Fruit fly (Drosophila melanogaster) whole organism, adult: ENCODE measurements around the gene nonA-l.
A peak's percentile ranks its signal among the peaks of the same experiment; 100 is the strongest.

Experiments used
- CG11617 ChIP-seq: fragments of 200-800 bp; sonication (Bioruptor generic); optimal IDR thresholded peaks from 2 replicates; lab custom pipeline; 2017; ENCODE audit warnings: mild to moderate bottlenecking, missing biosample characterization, missing genetic modification reagents, missing genetic modification characterization
- CG12768 ChIP-seq: fragments of 200-800 bp; sonication (Bioruptor generic); optimal IDR thresholded peaks from 2 replicates; lab custom pipeline; 2017; ENCODE audit warnings: missing biosample characterization, missing genetic modification characterization, mild to moderate bottlenecking, moderate library complexity, missing genetic modification reagents
- CG14711 ChIP-seq: fragments of 200-800 bp; sonication (Bioruptor generic); optimal IDR thresholded peaks from 2 replicates; lab custom pipeline; 2018; ENCODE audit warnings: missing biosample characterization, mild to moderate bottlenecking, missing genetic modification characterization, moderate library complexity
- CG1620 ChIP-seq: fragments of 200-800 bp; sonication (Bioruptor generic); optimal IDR thresholded peaks from 2 replicates; lab custom pipeline; 2016; ENCODE audit warnings: missing biosample characterization, missing genetic modification characterization
- CG33017 ChIP-seq: fragments of 200-800 bp; sonication (Bioruptor generic); optimal IDR thresholded peaks from 2 replicates; lab custom pipeline; 2018; ENCODE audit warnings: missing biosample characterization, mild to moderate bottlenecking, missing genetic modification characterization, moderate library complexity
- CG5204 ChIP-seq: fragments of 200-800 bp; sonication (Bioruptor generic); optimal IDR thresholded peaks from 2 replicates; lab custom pipeline; 2016; ENCODE audit warnings: missing biosample characterization, missing genetic modification characterization
- CG7045 ChIP-seq: fragments of 200-800 bp; sonication (Bioruptor generic); optimal IDR thresholded peaks from 2 replicates; lab custom pipeline; 2017; ENCODE audit warnings: missing biosample characterization, mild to moderate bottlenecking, missing genetic modification characterization
- CG7101 ChIP-seq: fragments of 200-800 bp; sonication (Bioruptor generic); optimal IDR thresholded peaks from 2 replicates; lab custom pipeline; 2018; ENCODE audit warnings: missing biosample characterization, mild to moderate bottlenecking, missing genetic modification characterization, moderate library complexity
- Clk ChIP-seq: fragments of 200-800 bp; sonication (Bioruptor generic); optimal IDR thresholded peaks from 2 replicates; lab custom pipeline; 2017; ENCODE audit warnings: missing biosample characterization, missing genetic modification characterization
- Crg-1 ChIP-seq: fragments of 200-800 bp; sonication (Bioruptor generic); optimal IDR thresholded peaks from 2 replicates; lab custom pipeline; 2016; ENCODE audit warnings: missing biosample characterization, missing genetic modification characterization
- Hr96 ChIP-seq: fragments of 200-800 bp; sonication (Bioruptor generic); optimal IDR thresholded peaks from 2 replicates; lab custom pipeline; 2016; ENCODE audit warnings: missing biosample characterization, missing genetic modification characterization
- Mnt ChIP-seq: fragments of 200-800 bp; sonication (Bioruptor generic); optimal IDR thresholded peaks from 2 replicates; lab custom pipeline; 2016; ENCODE audit warnings: missing biosample characterization, mild to moderate bottlenecking, missing genetic modification characterization
- bab1 ChIP-seq: fragments of 200-800 bp; sonication (Bioruptor generic); optimal IDR thresholded peaks from 3 replicates; lab custom pipeline; 2019; ENCODE audit warnings: missing biosample characterization, mild to moderate bottlenecking, missing genetic modification characterization, moderate library complexity
- cic ChIP-seq: fragments of 200-800 bp; sonication (Bioruptor generic); optimal IDR thresholded peaks from 2 replicates; lab custom pipeline; 2017; ENCODE audit warnings: missing biosample characterization, mild to moderate bottlenecking, missing genetic modification characterization, moderate library complexity
- cnc ChIP-seq, 2 experiments: fragments of >200 bp; optimal IDR thresholded peaks; 2 replicates each; lab custom pipeline; 2017
- kay ChIP-seq: fragments of 200-800 bp; sonication (Bioruptor generic); peaks from one replicate; lab custom pipeline; 2016; ENCODE audit warnings: missing biosample characterization, missing genetic modification characterization, borderline replicate concordance
- ovo ChIP-seq: fragments of 200-800 bp; sonication (Bioruptor generic); optimal IDR thresholded peaks from 2 replicates; lab custom pipeline; 2016; ENCODE audit warnings: missing biosample characterization, missing genetic modification characterization
- pad ChIP-seq: fragments of 200-800 bp; sonication (Bioruptor generic); optimal IDR thresholded peaks from 3 replicates; lab custom pipeline; 2017; ENCODE audit warnings: missing biosample characterization, missing genetic modification characterization, mild to moderate bottlenecking, moderate library complexity, missing genetic modification reagents
- tj ChIP-seq: fragments of 200-800 bp; sonication (Bioruptor generic); optimal IDR thresholded peaks from 3 replicates; lab custom pipeline; 2017; ENCODE audit warnings: missing biosample characterization, mild to moderate bottlenecking, missing genetic modification characterization, moderate library complexity
- toe ChIP-seq: fragments of 200-800 bp; sonication (Bioruptor generic); optimal IDR thresholded peaks from 2 replicates; lab custom pipeline; 2016; ENCODE audit warnings: missing biosample characterization, missing genetic modification characterization

The nonA-l gene

DNA sequence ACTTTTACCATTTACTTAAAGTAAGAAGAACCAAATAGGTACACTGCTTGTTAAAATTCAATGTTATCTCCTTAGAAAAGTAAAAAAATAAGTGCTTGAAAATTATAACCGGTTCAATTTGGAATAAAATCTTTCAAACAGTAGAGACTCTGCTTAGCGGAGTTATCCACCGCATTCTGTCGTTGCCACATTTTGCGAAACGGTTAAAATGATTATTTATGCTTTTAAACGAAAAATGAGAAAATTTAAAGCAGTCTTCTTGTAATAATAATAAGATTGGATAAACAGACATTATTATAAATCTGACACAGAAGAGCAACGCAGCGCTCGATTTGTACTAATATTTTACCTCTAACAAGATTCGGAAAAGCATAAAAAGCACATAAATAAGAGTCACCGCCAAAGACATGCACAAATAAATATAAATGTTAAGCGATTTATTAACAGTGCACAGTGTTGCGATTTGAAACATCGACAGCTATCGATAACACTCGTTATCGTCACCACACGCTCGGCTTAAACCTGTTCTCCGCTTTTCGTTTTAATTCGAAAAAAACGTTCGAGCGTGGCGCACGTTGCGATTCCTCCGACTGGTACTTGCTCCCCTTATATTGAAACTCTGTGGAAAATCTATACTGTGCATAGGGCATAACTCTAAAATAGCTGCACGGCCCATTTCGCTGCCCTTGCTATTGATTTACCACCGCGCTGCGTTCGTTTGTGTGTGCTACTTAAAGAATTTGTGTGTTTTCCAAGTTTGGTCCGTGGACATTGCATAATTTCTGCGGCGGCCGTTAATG is 15.1 kb upstream of the nonA-l start, which contains the start of gene Fas1:
TSS of gene Fas1 (plus strand) at position 489 of the 800 bp plus-strand sequence.
- TF ChIP-seq toe (GFP tag; lab: Kevin White, UChicago) (no peak), CG11617 (GFP tag; lab: Kevin White, UChicago) (no peak), kay (peak; percentile 89), Crg-1 (GFP tag; lab: Kevin White, UChicago) (peak; percentile 1), Hr96 (GFP tag; lab: Kevin White, UChicago) (peak; percentile 2), Mnt (GFP tag; lab: Kevin White, UChicago) (peak; percentile 32), pad (GFP tag; lab: Kevin White, UChicago) (no peak)

DNA sequence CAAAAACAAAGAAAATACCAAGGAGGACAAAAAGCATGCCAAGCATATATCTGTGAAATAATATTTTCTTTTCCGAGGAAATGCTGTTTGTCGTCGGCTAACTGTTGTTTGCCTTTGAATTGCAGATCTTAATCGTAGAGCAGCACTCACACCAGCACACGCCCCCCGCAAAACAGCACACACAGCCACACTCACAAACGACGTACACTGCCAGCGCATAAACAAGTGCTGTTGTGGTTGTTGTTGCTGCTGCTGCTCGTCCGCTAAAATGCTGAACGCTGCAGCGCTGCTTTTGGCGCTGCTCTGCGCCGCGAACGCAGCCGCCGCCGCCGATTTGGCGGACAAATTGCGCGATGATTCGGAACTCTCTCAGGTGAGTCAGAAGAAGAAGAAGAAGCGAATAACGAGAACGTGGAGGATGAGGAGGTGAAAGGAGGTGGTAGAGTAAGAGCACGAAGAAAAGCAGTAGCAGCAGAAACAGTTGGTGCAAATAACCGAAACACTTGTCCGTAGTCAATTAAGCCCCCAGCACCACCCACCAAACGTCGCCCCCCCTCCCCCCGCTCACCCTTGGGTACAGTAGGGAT is 14.1 kb upstream of the nonA-l start:
- TF ChIP-seq bab1 (GFP tag; lab: Kevin White, UChicago) (no peak), cic (GFP tag; lab: Kevin White, UChicago) (no peak), ovo (GFP tag; lab: Kevin White, UChicago) (peak; percentile 12), CG14711 (tag; lab: Kevin White, UChicago) (no peak), Crg-1 (GFP tag; lab: Kevin White, UChicago) (no peak), Hr96 (GFP tag; lab: Kevin White, UChicago) (no peak), toe (GFP tag; lab: Kevin White, UChicago) (no peak), Clk (no peak), pad (GFP tag; lab: Kevin White, UChicago) (no peak), CG7045 (GFP tag; lab: Kevin White, UChicago) (no peak), CG12768 (GFP tag; lab: Kevin White, UChicago) (no peak), tj (GFP tag; lab: Kevin White, UChicago) (peak; percentile 81), Mnt (GFP tag; lab: Kevin White, UChicago) (no peak), CG33017 (tag; lab: Kevin White, UChicago) (no peak), CG5204 (GFP tag; lab: Kevin White, UChicago) (no peak), cnc (optimal IDR thresholded peaks at IDR 0.05; lab: Kevin White, UChicago) (no peak), CG1620 (no peak), kay (peak; percentile 79), CG11617 (GFP tag; lab: Kevin White, UChicago) (no peak), CG7101 (tag; lab: Kevin White, UChicago) (no peak)

DNA sequence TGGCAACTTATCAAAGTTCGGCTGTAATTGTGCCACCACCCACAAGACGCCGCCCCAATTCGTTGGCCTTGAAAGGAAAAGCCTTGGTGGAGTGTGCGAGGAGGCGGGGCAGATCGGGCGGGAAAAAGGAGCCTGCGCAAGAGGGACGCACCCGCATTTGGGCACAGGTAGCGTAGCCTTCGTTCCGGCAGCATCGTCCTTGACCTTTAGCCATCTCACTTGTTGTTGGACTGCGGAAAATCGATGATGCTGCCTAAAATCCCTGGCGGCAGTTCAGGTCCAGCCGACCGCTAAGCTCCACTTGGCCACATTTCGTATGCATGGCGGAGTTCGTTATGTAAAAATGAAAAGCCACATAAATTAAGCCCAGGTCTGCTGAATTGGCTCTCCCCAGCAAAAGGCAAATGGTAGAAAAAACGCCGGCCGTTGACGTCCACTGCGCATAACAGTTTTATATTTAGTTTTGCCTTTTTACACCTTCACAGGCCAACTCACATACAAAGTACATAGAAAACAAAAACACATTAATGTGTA is 13.0 kb upstream of the nonA-l start:
- TF ChIP-seq Hr96 (GFP tag; lab: Kevin White, UChicago) = no peak
- TF ChIP-seq cnc (optimal IDR thresholded peaks at IDR 0.05; lab: Kevin White, UChicago) = no peak
- no peak for TF ChIP-seq CG7045 (GFP tag; lab: Kevin White, UChicago)
- TF ChIP-seq cic (GFP tag; lab: Kevin White, UChicago) = no peak
- no peak for TF ChIP-seq Clk
- no peak for TF ChIP-seq CG33017 (tag; lab: Kevin White, UChicago)
- no peak for TF ChIP-seq CG11617 (GFP tag; lab: Kevin White, UChicago)
- no peak for TF ChIP-seq kay
- no peak for TF ChIP-seq Mnt (GFP tag; lab: Kevin White, UChicago)
- TF ChIP-seq toe (GFP tag; lab: Kevin White, UChicago) = no peak
- no peak for TF ChIP-seq Crg-1 (GFP tag; lab: Kevin White, UChicago)
- TF ChIP-seq CG14711 (tag; lab: Kevin White, UChicago) = no peak
- no peak for TF ChIP-seq CG1620

DNA sequence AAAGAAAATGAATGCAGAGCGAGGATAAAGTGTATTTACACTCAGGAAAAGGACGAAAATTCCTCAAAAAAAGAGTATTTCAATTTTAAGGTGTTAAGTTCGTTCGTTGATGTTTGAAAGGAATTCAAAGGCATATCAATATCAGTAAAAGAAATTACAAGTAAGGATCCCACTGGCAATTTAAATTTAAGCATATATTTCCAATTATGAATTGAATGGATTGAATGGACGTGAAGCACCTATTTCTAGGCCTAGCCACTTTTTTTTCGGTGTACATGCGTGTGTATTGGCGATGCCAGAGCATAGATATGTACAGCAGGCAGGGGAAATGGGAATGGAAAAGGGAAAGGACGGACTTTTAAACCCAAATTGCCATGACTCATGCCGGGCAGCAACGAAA is 9.4 kb upstream of the nonA-l start:
- TF ChIP-seq CG1620 = no peak

DNA sequence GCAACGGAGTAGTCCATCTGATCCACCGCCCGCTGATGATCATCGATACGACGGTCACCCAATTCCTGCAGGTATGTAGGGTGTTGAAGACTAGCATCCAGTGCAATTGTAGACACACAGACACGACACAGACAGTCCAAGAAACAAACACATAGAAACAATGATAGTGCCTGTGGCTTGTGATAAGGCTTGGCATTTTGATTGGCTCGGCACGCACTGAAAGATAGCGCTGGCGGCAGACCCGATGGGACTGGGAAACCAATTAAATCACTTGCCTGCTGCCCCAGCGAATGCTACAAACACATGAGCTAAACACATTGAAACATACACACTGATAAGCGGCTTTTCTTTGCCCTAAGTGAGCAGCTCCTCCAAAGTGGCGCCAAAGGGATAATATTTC is 7.3 kb upstream of the nonA-l start:
- TF ChIP-seq kay (no peak), bab1 (GFP tag; lab: Kevin White, UChicago) (no peak), cnc (optimal IDR thresholded peaks at IDR 0.05; lab: Kevin White, UChicago) (no peak), CG7101 (tag; lab: Kevin White, UChicago) (no peak), CG5204 (GFP tag; lab: Kevin White, UChicago) (no peak)

DNA sequence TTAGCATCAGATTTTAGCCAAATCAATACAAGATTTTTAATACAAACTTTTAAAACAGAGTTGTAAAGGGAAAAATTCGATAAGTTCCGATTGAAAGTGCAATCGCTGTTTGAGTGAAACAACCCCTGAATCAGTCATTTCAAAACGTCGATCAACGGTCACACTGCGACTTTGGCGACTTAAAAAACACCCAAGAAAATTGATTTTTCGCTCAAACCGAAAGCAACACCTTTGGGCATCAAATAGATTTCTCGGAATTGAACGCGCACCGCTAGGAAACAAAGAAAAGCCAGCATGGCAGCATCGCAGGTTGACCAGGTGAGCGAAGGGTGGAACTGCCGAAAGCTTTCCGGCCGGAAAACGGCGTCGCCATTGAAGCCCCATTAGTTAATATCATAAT is 3.6 kb downstream of the nonA-l start, which contains the start of gene Arl6IP1:
TSS of gene Arl6IP1 (plus strand) at position 15 of the 400 bp plus-strand sequence.
- peak; percentile 23 for TF ChIP-seq bab1 (GFP tag; lab: Kevin White, UChicago)
- no peak for TF ChIP-seq CG7101 (tag; lab: Kevin White, UChicago)
- TF ChIP-seq CG1620 = no peak
- TF ChIP-seq CG14711 (tag; lab: Kevin White, UChicago) = peak; percentile 57
- no peak for TF ChIP-seq pad (GFP tag; lab: Kevin White, UChicago)
- TF ChIP-seq cnc (optimal IDR thresholded peaks at IDR 0.05; lab: Kevin White, UChicago) = no peak
